Fruit fly (Drosophila melanogaster) Kc167 (cell line): ENCODE measurements around the gene fne.

ENCODE experiments used
- Myc ChIP-seq: fragments of >200 bp; optimal IDR thresholded peaks from 2 replicates; lab custom pipeline; 2017; ENCODE audit warnings: missing external identifiers
- Sin3A ChIP-seq: fragments of >200 bp; optimal IDR thresholded peaks from 2 replicates; lab custom pipeline; 2018; ENCODE audit warnings: missing external identifiers
- h ChIP-seq: fragments of >200 bp; optimal IDR thresholded peaks from 3 replicates; lab custom pipeline; 2018; ENCODE audit warnings: missing external identifiers
- insv ChIP-seq: fragments of >200 bp; optimal IDR thresholded peaks from 3 replicates; lab custom pipeline; 2018; ENCODE audit warnings: missing external identifiers
- psq ChIP-seq: fragments of >200 bp; optimal IDR thresholded peaks from 2 replicates; lab custom pipeline; 2017; ENCODE audit warnings: missing external identifiers
- ttk ChIP-seq: sonication (Bioruptor generic); optimal IDR thresholded peaks from 2 replicates; lab custom pipeline; 2017; ENCODE audit warnings: missing external identifiers

dm6 chrX:12970411-12970810 is 53.1 kb downstream of the fne start, which contains the start of gene CG15721:
- no peak for TF ChIP-seq ttk (lab: Kevin White, UChicago)
- no peak for TF ChIP-seq Myc
- TF ChIP-seq Sin3A (lab: Kevin White, UChicago) = no peak
- no peak for TF ChIP-seq h
- no peak for TF ChIP-seq psq (lab: Kevin White, UChicago)
- TF ChIP-seq insv (lab: Kevin White, UChicago) = no peak
